Worm (Caenorhabditis elegans) whole organism, L4/young adult: ENCODE results near the gene fbxa-141.

Experiments used
- dao-5 ChIP-seq: sonication (generic microtip); optimal IDR thresholded peaks from 2 replicates; lab custom pipeline; 2016; ENCODE audit warnings: missing genotype, missing genetic modification characterization, moderate library complexity, missing compliant biosample characterization
- him-1 ChIP-seq: sonication (generic microtip); optimal IDR thresholded peaks from 2 replicates; lab custom pipeline; 2016; ENCODE audit warnings: missing genotype, missing genetic modification reagents, missing genetic modification characterization, missing compliant biosample characterization

DNA sequence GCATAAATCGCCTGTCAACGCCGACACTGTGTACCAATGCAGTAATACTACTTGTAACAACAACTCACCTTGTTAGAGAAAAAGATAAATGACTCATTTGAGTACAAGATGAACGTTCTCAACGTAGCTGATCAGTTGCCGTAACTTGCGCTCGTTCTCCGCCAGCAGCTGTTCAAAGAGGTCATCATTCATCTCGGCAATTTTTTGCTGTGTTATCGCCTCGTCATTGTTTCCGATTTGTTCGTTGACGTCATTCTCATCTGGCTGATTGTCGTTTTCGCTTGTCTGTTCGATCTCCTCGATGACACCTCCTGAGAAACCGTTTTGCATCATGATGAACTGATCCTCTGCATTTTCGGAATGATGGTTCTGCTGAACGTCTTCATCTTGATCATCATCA is 9.4 kb downstream of the fbxa-141 start:
- TF ChIP-seq dao-5 (tag; lab: Kevin White, UChicago) = no peak
- no peak for TF ChIP-seq him-1 (tag; lab: Kevin White, UChicago)
